Fruit fly (Drosophila melanogaster) whole organism, adult: ENCODE measurements around the gene Pmi.

Experiments used
- CG11617 ChIP-seq: fragments of 200-800 bp; sonication (Bioruptor generic); optimal IDR thresholded peaks from 2 replicates; lab custom pipeline; 2017; ENCODE audit warnings: mild to moderate bottlenecking, missing biosample characterization, missing genetic modification reagents, missing genetic modification characterization
- CG7045 ChIP-seq: fragments of 200-800 bp; sonication (Bioruptor generic); optimal IDR thresholded peaks from 2 replicates; lab custom pipeline; 2017; ENCODE audit warnings: missing biosample characterization, mild to moderate bottlenecking, missing genetic modification characterization
- CG7101 ChIP-seq: fragments of 200-800 bp; sonication (Bioruptor generic); optimal IDR thresholded peaks from 2 replicates; lab custom pipeline; 2018; ENCODE audit warnings: missing biosample characterization, mild to moderate bottlenecking, missing genetic modification characterization, moderate library complexity
- Mnt ChIP-seq: fragments of 200-800 bp; sonication (Bioruptor generic); optimal IDR thresholded peaks from 2 replicates; lab custom pipeline; 2016; ENCODE audit warnings: missing biosample characterization, mild to moderate bottlenecking, missing genetic modification characterization

dm6 chr3L:5785237-5786062 lies 5.6 kb downstream of the Pmi start:
- TF ChIP-seq CG7045 (GFP tag; lab: Kevin White, UChicago) (no peak), CG7101 (tag; lab: Kevin White, UChicago) (no peak), Mnt (GFP tag; lab: Kevin White, UChicago) (no peak), CG11617 (GFP tag; lab: Kevin White, UChicago) (no peak)
